Worm (Caenorhabditis elegans) whole organism, late embryonic: Measurements from ENCODE around the gene C25E10.16.
A peak's percentile ranks its signal among the peaks of the same experiment; 100 is the strongest.

Experiments
- C08G9.2 ChIP-seq: sonication (generic microtip); optimal IDR thresholded peaks from 2 replicates; lab custom pipeline; 2016; ENCODE audit warnings: mild to moderate bottlenecking, missing genetic modification characterization, moderate library complexity, missing compliant biosample characterization
- F13H6.1 ChIP-seq: sonication (generic microtip); optimal IDR thresholded peaks from 2 replicates; lab custom pipeline; 2016; ENCODE audit warnings: missing genetic modification characterization, missing compliant biosample characterization
- K02D7.2 ChIP-seq: sonication (generic microtip); optimal IDR thresholded peaks from 2 replicates; lab custom pipeline; 2017; ENCODE audit warnings: mild to moderate bottlenecking, missing genetic modification characterization, missing compliant biosample characterization
- Y22D7AL.16 ChIP-seq: sonication (generic microtip); optimal IDR thresholded peaks from 2 replicates; lab custom pipeline; 2016; ENCODE audit warnings: missing genetic modification characterization, missing compliant biosample characterization
- ceh-18 ChIP-seq: sonication (generic microtip); optimal IDR thresholded peaks from 2 replicates; lab custom pipeline; 2016; ENCODE audit warnings: missing genetic modification characterization, missing compliant biosample characterization
- ceh-19 ChIP-seq: fragments of 200-800 bp; sonication (Bioruptor generic); optimal IDR thresholded peaks from 2 replicates; lab custom pipeline; 2018; ENCODE audit warnings: mild to moderate bottlenecking, missing genetic modification characterization, missing compliant biosample characterization
- ceh-22 ChIP-seq: sonication (generic microtip); optimal IDR thresholded peaks from 2 replicates; lab custom pipeline; 2017; ENCODE audit warnings: missing biosample characterization, missing genetic modification characterization
- ceh-24 ChIP-seq: sonication (generic microtip); optimal IDR thresholded peaks from 2 replicates; lab custom pipeline; 2016; ENCODE audit warnings: mild to moderate bottlenecking, missing genetic modification characterization, missing compliant biosample characterization
- ceh-34 ChIP-seq: sonication (generic microtip); optimal IDR thresholded peaks from 2 replicates; lab custom pipeline; 2016; ENCODE audit warnings: mild to moderate bottlenecking, missing genetic modification characterization, missing compliant biosample characterization
- ceh-48 ChIP-seq: sonication (generic microtip); optimal IDR thresholded peaks from 2 replicates; lab custom pipeline; 2016; ENCODE audit warnings: missing genetic modification characterization, inconsistent platforms, missing compliant biosample characterization
- dmd-4 ChIP-seq: sonication (generic microtip); optimal IDR thresholded peaks from 2 replicates; lab custom pipeline; 2016; ENCODE audit warnings: borderline replicate concordance, missing genetic modification characterization, missing compliant biosample characterization
- elt-2 ChIP-seq: sonication (generic microtip); optimal IDR thresholded peaks from 2 replicates; lab custom pipeline; 2016; ENCODE audit warnings: missing genetic modification reagents, missing genetic modification characterization, missing compliant biosample characterization
- ets-4 ChIP-seq: sonication (generic microtip); optimal IDR thresholded peaks from 2 replicates; lab custom pipeline; 2016; ENCODE audit warnings: missing genetic modification characterization, missing compliant biosample characterization
- fax-1 ChIP-seq: sonication (generic microtip); optimal IDR thresholded peaks from 2 replicates; lab custom pipeline; 2016; ENCODE audit warnings: missing genotype, missing genetic modification characterization, missing compliant biosample characterization
- fkh-10 ChIP-seq: fragments of 150-350 bp; optimal IDR thresholded peaks from 2 replicates; lab custom pipeline; 2014; ENCODE audit warnings: missing biosample characterization, missing genetic modification reagents, missing genetic modification characterization
- gmeb-2 ChIP-seq: sonication (generic microtip); optimal IDR thresholded peaks from 2 replicates; lab custom pipeline; 2016; ENCODE audit warnings: missing genetic modification characterization, inconsistent platforms, missing compliant biosample characterization
- hlh-8 ChIP-seq: sonication (generic microtip); optimal IDR thresholded peaks from 2 replicates; lab custom pipeline; 2016; ENCODE audit warnings: missing genotype, missing genetic modification characterization, missing compliant biosample characterization
- lim-6 ChIP-seq: sonication (generic microtip); optimal IDR thresholded peaks from 2 replicates; lab custom pipeline; 2016; ENCODE audit warnings: missing genetic modification characterization, missing compliant biosample characterization
- mec-3 ChIP-seq: sonication (generic microtip); optimal IDR thresholded peaks from 2 replicates; lab custom pipeline; 2016; ENCODE audit warnings: borderline replicate concordance, missing genetic modification characterization, missing compliant biosample characterization
- npax-4 ChIP-seq: sonication (generic microtip); optimal IDR thresholded peaks from 2 replicates; lab custom pipeline; 2016; ENCODE audit warnings: missing genetic modification characterization, missing compliant biosample characterization
- pag-3 ChIP-seq: sonication (generic microtip); optimal IDR thresholded peaks from 2 replicates; lab custom pipeline; 2016; ENCODE audit warnings: missing compliant biosample characterization, missing genetic modification characterization, borderline replicate concordance
- pat-9 ChIP-seq: fragments of 200-800 bp; sonication (Bioruptor generic); optimal IDR thresholded peaks from 2 replicates; lab custom pipeline; 2018; ENCODE audit warnings: mild to moderate bottlenecking, missing genetic modification characterization, moderate library complexity, missing compliant biosample characterization
- pax-1 ChIP-seq: fragments of 150-350 bp; optimal IDR thresholded peaks from 2 replicates; lab custom pipeline; 2014; ENCODE audit warnings: missing biosample characterization, missing genetic modification characterization
- pha-2 ChIP-seq: sonication (generic microtip); optimal IDR thresholded peaks from 2 replicates; lab custom pipeline; 2017; ENCODE audit warnings: mild to moderate bottlenecking, missing genetic modification characterization, missing compliant biosample characterization
- pha-4 ChIP-seq: fragments of 150-350 bp; optimal IDR thresholded peaks from 2 replicates; lab custom pipeline; 2018; ENCODE audit warnings: missing biosample characterization, missing genetic modification reagents, missing genetic modification characterization
- pros-1 ChIP-seq: fragments of 150-350 bp; optimal IDR thresholded peaks from 2 replicates; lab custom pipeline; 2014; ENCODE audit warnings: missing biosample characterization, missing genetic modification reagents, missing genetic modification characterization
- rnt-1 ChIP-seq: sonication (generic microtip); optimal IDR thresholded peaks from 2 replicates; lab custom pipeline; 2016; ENCODE audit warnings: missing genetic modification characterization, missing compliant biosample characterization
- sox-2 ChIP-seq: fragments of 200-800 bp; sonication (Bioruptor generic); IDR thresholded peaks from 2 replicates; pipeline ENCODE4 v1.3.6; 2022; ENCODE audit warnings: missing genetic modification reagents, missing genetic modification characterization, missing compliant biosample characterization
- sox-4 ChIP-seq: sonication (generic microtip); optimal IDR thresholded peaks from 2 replicates; lab custom pipeline; 2017; ENCODE audit warnings: mild to moderate bottlenecking, missing genetic modification characterization, inconsistent platforms, missing compliant biosample characterization
- tbx-7 ChIP-seq: sonication (generic microtip); optimal IDR thresholded peaks from 2 replicates; lab custom pipeline; 2016; ENCODE audit warnings: missing genotype, missing genetic modification characterization, missing compliant biosample characterization
- unc-3 ChIP-seq, 2 experiments: fragments of 200-800 bp in 1 of 2; sonication (Bioruptor generic) in 1 of 2; sonication (generic microtip) in 1 of 2; conservative IDR thresholded peaks in 1 of 2; optimal IDR thresholded peaks in 1 of 2; 2 replicates each; pipeline versions ENCODE4 v1.3.6 to Lab custom; 2016 to 2022; ENCODE audit warnings: missing compliant biosample characterization in 2 of 2, missing genetic modification characterization in 2 of 2, missing genetic modification reagents in 1 of 2
- unc-55 ChIP-seq: sonication (generic microtip); optimal IDR thresholded peaks from 2 replicates; lab custom pipeline; 2017; ENCODE audit warnings: missing biosample characterization, missing genetic modification reagents, missing genetic modification characterization
- zip-5 ChIP-seq: sonication (generic microtip); optimal IDR thresholded peaks from 2 replicates; lab custom pipeline; 2016; ENCODE audit warnings: missing genetic modification characterization, missing compliant biosample characterization

The C25E10.16 gene

DNA sequence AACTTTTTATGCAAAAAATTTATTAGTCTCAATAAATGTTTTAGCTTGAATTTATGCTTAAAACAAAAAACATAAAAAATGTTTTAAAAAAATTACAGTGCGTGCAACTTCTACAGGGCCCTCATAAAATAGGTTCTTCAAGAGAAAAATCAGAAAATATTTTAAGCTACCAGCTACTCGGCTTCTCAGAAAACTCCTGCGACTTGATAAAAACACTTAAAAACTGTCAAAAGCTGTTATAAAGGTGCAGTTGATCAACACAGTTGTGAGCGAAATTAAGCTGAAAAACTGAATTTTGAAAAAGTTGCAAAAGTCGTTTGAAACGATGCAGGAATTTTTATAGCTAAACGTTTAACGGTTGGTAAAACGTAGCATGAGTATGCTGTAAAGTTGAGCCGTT, 29.4 kb upstream of the C25E10.16 start (continued):
- TF ChIP-seq ets-4 (no peak), sox-4 (tag; lab: Kevin White, UChicago) (no peak), pag-3 (tag; lab: Kevin White, UChicago) (no peak), gmeb-2 (tag; lab: Kevin White, UChicago) (peak; percentile 13), ceh-24 (peak; percentile 1), npax-4 (tag; lab: Kevin White, UChicago) (no peak), unc-55 (no peak), pha-2 (tag; lab: Kevin White, UChicago) (no peak), mec-3 (tag; lab: Kevin White, UChicago) (no peak), pros-1 (tag; lab: Kevin White, UChicago) (no peak), rnt-1 (tag; lab: Kevin White, UChicago) (peak; percentile 14), F13H6.1 (tag; lab: Kevin White, UChicago) (no peak), sox-2 (no peak)

DNA sequence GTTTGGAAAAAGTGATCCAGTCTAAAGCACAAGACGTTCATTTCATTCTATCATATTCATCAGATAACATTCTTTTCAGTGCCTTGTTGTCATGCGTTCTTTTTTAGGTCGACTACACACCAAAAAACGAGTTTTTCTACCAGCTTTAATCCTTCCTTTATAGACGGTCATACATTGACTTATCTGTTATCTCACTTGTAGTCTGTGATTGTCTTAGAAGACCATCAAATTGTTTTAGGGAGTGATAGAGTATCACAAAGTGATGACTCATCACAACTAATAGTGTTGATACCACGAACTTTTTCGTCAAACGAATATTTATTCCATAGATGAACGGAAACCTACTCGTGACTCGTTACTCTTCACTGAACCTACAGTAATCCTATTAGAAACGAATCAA, 26.5 kb upstream of the C25E10.16 start:
- no peak for TF ChIP-seq ceh-48 (tag; lab: Kevin White, UChicago)
- TF ChIP-seq lim-6 (tag; lab: Kevin White, UChicago): no peak
- no peak for TF ChIP-seq pha-4 (tag; lab: Kevin White, UChicago)
- no peak for TF ChIP-seq ceh-22 (tag; lab: Kevin White, UChicago)
- TF ChIP-seq sox-2: no peak
- TF ChIP-seq elt-2 (tag; lab: Kevin White, UChicago): no peak
- no peak for TF ChIP-seq hlh-8 (tag; lab: Kevin White, UChicago)
- TF ChIP-seq ceh-24: no peak
- TF ChIP-seq Y22D7AL.16 (tag; lab: Kevin White, UChicago): no peak
- no peak for TF ChIP-seq pat-9 (tag; lab: Kevin White, UChicago)
- no peak for TF ChIP-seq fax-1 (tag; lab: Kevin White, UChicago)
- TF ChIP-seq ceh-34 (tag; lab: Kevin White, UChicago): no peak
- TF ChIP-seq ets-4: no peak
- TF ChIP-seq pros-1 (tag; lab: Kevin White, UChicago): no peak
- TF ChIP-seq K02D7.2: no peak
- no peak for TF ChIP-seq C08G9.2
- TF ChIP-seq pax-1 (tag; lab: Kevin White, UChicago): no peak
- TF ChIP-seq, all 69 proteins: peak for 0

DNA sequence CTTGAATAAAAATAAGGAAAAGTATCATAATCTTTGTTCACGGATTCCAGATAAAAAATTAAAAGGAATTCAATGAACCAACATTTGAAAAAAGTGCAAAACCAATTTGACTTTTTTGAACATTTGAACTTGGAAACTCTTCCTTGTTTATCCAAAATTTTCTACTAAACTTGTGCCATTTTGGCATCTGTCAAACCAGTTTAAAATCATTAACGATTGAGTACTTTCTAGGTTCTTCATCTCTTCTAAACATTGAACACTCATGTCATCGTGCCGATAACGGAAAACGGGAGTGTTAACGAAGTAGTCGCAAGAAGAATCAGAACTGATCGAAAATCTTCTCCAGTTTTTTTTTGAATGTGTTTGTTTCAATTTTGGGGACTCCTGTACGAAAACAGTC, 24.9 kb upstream of the C25E10.16 start:
- TF ChIP-seq ceh-18: no peak
- TF ChIP-seq pha-2 (tag; lab: Kevin White, UChicago): no peak
- TF ChIP-seq fkh-10 (GFP tag; lab: Kevin White, UChicago): no peak
- no peak for TF ChIP-seq dmd-4 (tag; lab: Kevin White, UChicago)
- TF ChIP-seq K02D7.2: no peak
- TF ChIP-seq C08G9.2: no peak
- TF ChIP-seq zip-5 (tag; lab: Kevin White, UChicago): no peak
- no peak for TF ChIP-seq ceh-19 (GFP tag; lab: Kevin White, UChicago)

DNA sequence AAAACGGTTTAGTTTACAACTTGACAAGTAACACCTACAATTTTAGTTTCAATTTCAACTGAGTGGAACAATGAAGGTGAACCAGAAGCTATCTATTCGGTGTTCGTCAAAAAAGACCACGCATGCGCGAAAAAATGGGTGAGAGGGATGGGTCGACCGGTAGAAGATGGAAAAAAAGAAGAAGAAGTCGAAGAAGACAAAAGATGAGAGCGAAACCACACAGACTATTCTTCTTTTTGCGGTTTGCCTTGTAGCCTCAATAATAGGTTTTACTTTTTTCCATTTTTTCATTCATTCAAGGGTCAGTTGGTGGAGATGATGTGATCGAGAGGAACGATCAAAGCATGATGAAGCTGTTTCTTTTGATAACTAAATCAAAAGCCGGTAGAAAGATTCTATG, 23.0 kb upstream of the C25E10.16 start:
- no peak for TF ChIP-seq gmeb-2 (tag; lab: Kevin White, UChicago)
- no peak for TF ChIP-seq pag-3 (tag; lab: Kevin White, UChicago)
- TF ChIP-seq ceh-22 (tag; lab: Kevin White, UChicago): no peak
- TF ChIP-seq fkh-10 (GFP tag; lab: Kevin White, UChicago): no peak
- TF ChIP-seq ceh-48 (tag; lab: Kevin White, UChicago): no peak
- no peak for TF ChIP-seq ceh-18
- TF ChIP-seq rnt-1 (tag; lab: Kevin White, UChicago): no peak
- TF ChIP-seq unc-3 (GFP tag; conservative IDR thresholded peaks at IDR 0.05; lab: Robert Waterston, UW): no peak
- TF ChIP-seq unc-3 (tag; optimal IDR thresholded peaks at IDR 0.05; lab: Kevin White, UChicago): no peak

DNA sequence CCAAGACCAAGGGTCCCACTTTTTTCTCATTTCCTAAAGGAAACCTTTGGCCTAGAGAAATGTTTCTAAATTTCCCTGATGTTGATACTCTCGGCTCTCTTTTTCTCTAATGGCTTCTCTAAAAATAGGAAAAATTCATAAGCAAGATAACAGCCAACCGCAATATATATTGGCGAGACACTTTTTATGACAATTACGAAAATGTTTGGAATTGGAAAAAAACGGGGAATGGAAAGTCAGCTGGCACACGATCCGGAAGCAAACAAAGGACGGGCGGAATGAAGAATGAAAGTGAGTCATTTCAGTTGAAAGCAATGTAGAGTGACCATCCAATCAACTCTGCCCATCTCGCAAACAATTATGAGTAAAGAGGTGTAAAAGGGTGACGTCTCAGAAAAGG, 22.0 kb upstream of the C25E10.16 start:
- no peak for TF ChIP-seq tbx-7 (tag; lab: Kevin White, UChicago)
- TF ChIP-seq mec-3 (tag; lab: Kevin White, UChicago): no peak
- TF ChIP-seq fkh-10 (GFP tag; lab: Kevin White, UChicago): no peak
